Fruit fly (Drosophila melanogaster) whole organism, embryonic: ENCODE data around the gene CG10996.
A peak's percentile ranks its signal among the peaks of the same experiment; 100 is the strongest.

Experiments
- ATbp ChIP-seq: fragments of 200-800 bp; sonication (Bioruptor generic); optimal IDR thresholded peaks from 2 replicates; lab custom pipeline; 2017; ENCODE audit warnings: missing biosample characterization, mild to moderate bottlenecking, missing genetic modification characterization, missing genetic modification reagents
- CG11398 ChIP-seq: fragments of 200-800 bp; sonication (Bioruptor generic); optimal IDR thresholded peaks from 2 replicates; lab custom pipeline; 2016; ENCODE audit warnings: missing biosample characterization, missing genetic modification characterization
- CG11504 ChIP-seq: fragments of 200-800 bp; sonication (Bioruptor generic); optimal IDR thresholded peaks from 3 replicates; lab custom pipeline; 2019; ENCODE audit warnings: missing biosample characterization, mild to moderate bottlenecking, missing genetic modification characterization, moderate library complexity
- CG11696 ChIP-seq: fragments of 200-800 bp; sonication (Bioruptor generic); IDR thresholded peaks from 2 replicates; pipeline ENCODE4 v1.3.6; 2022; ENCODE audit warnings: missing biosample characterization, missing genetic modification characterization
- CG15514 ChIP-seq: fragments of 200-800 bp; sonication (Bioruptor generic); optimal IDR thresholded peaks from 3 replicates; lab custom pipeline; 2017; ENCODE audit warnings: missing biosample characterization, missing genetic modification characterization, mild to moderate bottlenecking, moderate library complexity, missing genetic modification reagents
- CG16863 ChIP-seq: fragments of 200-800 bp; sonication (Bioruptor generic); optimal IDR thresholded peaks from 3 replicates; lab custom pipeline; 2016; ENCODE audit warnings: missing biosample characterization, missing genetic modification characterization
- CG3065 ChIP-seq: fragments of 200-800 bp; sonication (Bioruptor generic); optimal IDR thresholded peaks from 2 replicates; lab custom pipeline; 2016; ENCODE audit warnings: missing biosample characterization, missing genetic modification characterization
- CG31441 ChIP-seq: fragments of 200-800 bp; sonication (Bioruptor generic); IDR thresholded peaks from 2 replicates; pipeline ENCODE4 v1.3.6; 2022; ENCODE audit warnings: missing biosample characterization, missing genetic modification characterization
- CG33557 ChIP-seq: fragments of 200-800 bp; sonication (Bioruptor generic); optimal IDR thresholded peaks from 2 replicates; lab custom pipeline; 2019; ENCODE audit warnings: missing biosample characterization, mild to moderate bottlenecking, missing genetic modification characterization, moderate library complexity
- CG34422 ChIP-seq: fragments of 200-800 bp; sonication (Bioruptor generic); IDR thresholded peaks from 3 replicates; pipeline ENCODE4 v1.3.6; 2022; ENCODE audit warnings: missing biosample characterization, missing genetic modification characterization
- CG3995 ChIP-seq: fragments of 200-800 bp; sonication (Bioruptor generic); optimal IDR thresholded peaks from 3 replicates; lab custom pipeline; 2016; ENCODE audit warnings: missing biosample characterization, missing genetic modification characterization
- CG4328 ChIP-seq: fragments of 200-800 bp; sonication (Bioruptor generic); optimal IDR thresholded peaks from 3 replicates; lab custom pipeline; 2017; ENCODE audit warnings: missing biosample characterization, missing genetic modification reagents, missing genetic modification characterization
- CG4617 ChIP-seq: fragments of 200-800 bp; sonication (Bioruptor generic); optimal IDR thresholded peaks from 3 replicates; lab custom pipeline; 2016; ENCODE audit warnings: missing biosample characterization, missing genetic modification characterization, borderline replicate concordance
- CG6654 ChIP-seq: fragments of 200-800 bp; sonication (Bioruptor generic); optimal IDR thresholded peaks from 2 replicates; lab custom pipeline; 2017; ENCODE audit warnings: missing biosample characterization, mild to moderate bottlenecking, missing genetic modification characterization
- CG6813 ChIP-seq: fragments of 200-800 bp; sonication (Bioruptor generic); optimal IDR thresholded peaks from 2 replicates; lab custom pipeline; 2017; ENCODE audit warnings: missing biosample characterization, missing genetic modification characterization, mild to moderate bottlenecking, moderate library complexity, missing genetic modification reagents
- CG8359 ChIP-seq: fragments of 200-800 bp; sonication (Bioruptor generic); optimal IDR thresholded peaks from 2 replicates; lab custom pipeline; 2017; ENCODE audit warnings: missing biosample characterization, mild to moderate bottlenecking, missing genetic modification characterization, borderline replicate concordance
- CG9609 ChIP-seq: fragments of 200-800 bp; sonication (Bioruptor generic); optimal IDR thresholded peaks from 3 replicates; lab custom pipeline; 2016; ENCODE audit warnings: missing biosample characterization, missing genetic modification characterization
- CG9727 ChIP-seq: fragments of 200-800 bp; sonication (Bioruptor generic); optimal IDR thresholded peaks from 3 replicates; lab custom pipeline; 2017; ENCODE audit warnings: missing biosample characterization, mild to moderate bottlenecking, missing genetic modification characterization
- CHES-1-like ChIP-seq: fragments of 200-800 bp; sonication (Bioruptor generic); optimal IDR thresholded peaks from 2 replicates; lab custom pipeline; 2016; ENCODE audit warnings: missing biosample characterization, missing genetic modification characterization
- Deaf1 ChIP-seq: fragments of 200-800 bp; optimal IDR thresholded peaks from 3 replicates; lab custom pipeline; 2019; ENCODE audit warnings: missing biosample characterization, mild to moderate bottlenecking, missing genetic modification characterization, moderate library complexity
- Dll ChIP-seq: fragments of 200-800 bp; sonication (Bioruptor generic); IDR thresholded peaks from 4 replicates; pipeline ENCODE4 v1.3.6; 2022; ENCODE audit warnings: missing biosample characterization, missing genetic modification characterization; ENCODE audit not compliant: partially characterized antibody
- H2.0 ChIP-seq: fragments of 200-800 bp; sonication (Bioruptor generic); IDR thresholded peaks from 2 replicates; pipeline ENCODE4 v1.3.6; 2022; ENCODE audit warnings: missing biosample characterization, missing genetic modification characterization
- HHEX ChIP-seq: fragments of 200-800 bp; sonication (Bioruptor generic); optimal IDR thresholded peaks from 3 replicates; lab custom pipeline; 2017; ENCODE audit warnings: missing biosample characterization, mild to moderate bottlenecking, missing genetic modification characterization, missing genetic modification reagents
- HmgD ChIP-seq: fragments of 200-800 bp; sonication (Bioruptor generic); optimal IDR thresholded peaks from 3 replicates; lab custom pipeline; 2016; ENCODE audit warnings: missing biosample characterization, missing genetic modification characterization
- Side ChIP-seq: fragments of 200-800 bp; sonication (Bioruptor generic); optimal IDR thresholded peaks from 2 replicates; lab custom pipeline; 2016; ENCODE audit warnings: missing biosample characterization, missing genetic modification characterization
- Usf ChIP-seq: fragments of 200-800 bp; sonication (Bioruptor generic); optimal IDR thresholded peaks from 2 replicates; lab custom pipeline; 2017; ENCODE audit warnings: missing genotype, missing biosample characterization, missing genetic modification characterization
- ato ChIP-seq: fragments of 200-800 bp; sonication (Bioruptor generic); IDR thresholded peaks from 2 replicates; pipeline ENCODE4 v1.3.6; 2022; ENCODE audit warnings: missing biosample characterization, missing genetic modification characterization; ENCODE audit not compliant: partially characterized antibody
- bcd ChIP-seq: fragments of 200-800 bp; sonication (Bioruptor generic); optimal IDR thresholded peaks from 2 replicates; lab custom pipeline; 2017; ENCODE audit warnings: missing biosample characterization, mild to moderate bottlenecking, missing genetic modification characterization
- bowl ChIP-seq: fragments of 200-800 bp; sonication (Bioruptor generic); IDR thresholded peaks from 2 replicates; pipeline ENCODE4 v1.3.6; 2022; ENCODE audit warnings: missing biosample characterization, missing genetic modification characterization
- crc ChIP-seq: fragments of 200-800 bp; sonication (Bioruptor generic); optimal IDR thresholded peaks from 2 replicates; lab custom pipeline; 2016; ENCODE audit warnings: missing biosample characterization, missing genetic modification characterization
- dan ChIP-seq: fragments of 200-800 bp; sonication (Bioruptor generic); IDR thresholded peaks from 2 replicates; pipeline ENCODE4 v1.3.6; 2022; ENCODE audit warnings: missing biosample characterization, missing genetic modification characterization
- dati ChIP-seq: fragments of 200-800 bp; sonication (Bioruptor generic); IDR thresholded peaks from 2 replicates; pipeline ENCODE4 v1.3.6; 2022; ENCODE audit warnings: missing biosample characterization, missing genetic modification characterization
- esg ChIP-seq: fragments of 200-800 bp; sonication (Bioruptor generic); conservative IDR thresholded peaks from 2 replicates; pipeline ENCODE4 v1.3.6; 2022; ENCODE audit warnings: missing biosample characterization, missing genetic modification characterization
- fd3F ChIP-seq: fragments of 200-800 bp; sonication (Bioruptor generic); optimal IDR thresholded peaks from 2 replicates; lab custom pipeline; 2018; ENCODE audit warnings: missing biosample characterization, mild to moderate bottlenecking, missing genetic modification characterization, moderate library complexity
- fru ChIP-seq: fragments of >200 bp; optimal IDR thresholded peaks from 2 replicates; lab custom pipeline; 2017
- ham ChIP-seq: fragments of 200-800 bp; sonication (Bioruptor generic); IDR thresholded peaks from 2 replicates; pipeline ENCODE4 v1.3.6; 2022; ENCODE audit warnings: missing biosample characterization, missing genetic modification characterization
- hbn ChIP-seq: fragments of 200-800 bp; sonication (Bioruptor generic); IDR thresholded peaks from 2 replicates; pipeline ENCODE4 v1.3.6; 2022; ENCODE audit warnings: missing biosample characterization, missing genetic modification characterization; ENCODE audit not compliant: partially characterized antibody
- jumu ChIP-seq: fragments of 200-800 bp; sonication (Bioruptor generic); optimal IDR thresholded peaks from 3 replicates; lab custom pipeline; 2016; ENCODE audit warnings: missing biosample characterization, missing genetic modification characterization
- ken ChIP-seq: fragments of 200-800 bp; sonication (Bioruptor generic); IDR thresholded peaks from 3 replicates; pipeline ENCODE4 v1.3.6; 2022; ENCODE audit warnings: missing biosample characterization, missing genetic modification characterization
- nau ChIP-seq: fragments of 200-800 bp; sonication (Bioruptor generic); optimal IDR thresholded peaks from 3 replicates; lab custom pipeline; 2017; ENCODE audit warnings: missing biosample characterization, mild to moderate bottlenecking, missing genetic modification characterization, missing genetic modification reagents
- pfk ChIP-seq: fragments of 200-800 bp; sonication (Bioruptor generic); optimal IDR thresholded peaks from 2 replicates; lab custom pipeline; 2018; ENCODE audit warnings: missing biosample characterization, mild to moderate bottlenecking, missing genetic modification characterization, moderate library complexity
- prd ChIP-seq, 3 experiments: fragments of >200 bp in 2 of 3; fragments of 200-800 bp in 1 of 3; sonication (Bioruptor generic) in 1 of 3; optimal IDR thresholded peaks in 2 of 3; IDR thresholded peaks in 1 of 3; 2 replicates in 2 of 3; 3 replicates in 1 of 3; pipeline versions ENCODE4 v1.3.6 to Lab custom; 2017 to 2022; ENCODE audit warnings: missing biosample characterization in 1 of 3, missing genetic modification characterization in 1 of 3
- pros ChIP-seq: fragments of 200-800 bp; sonication (Bioruptor generic); optimal IDR thresholded peaks from 3 replicates; lab custom pipeline; 2019; ENCODE audit warnings: missing biosample characterization, mild to moderate bottlenecking, missing genetic modification characterization, moderate library complexity
- run ChIP-seq: fragments of 200-800 bp; sonication (Bioruptor generic); optimal IDR thresholded peaks from 3 replicates; lab custom pipeline; 2018; ENCODE audit warnings: missing biosample characterization, mild to moderate bottlenecking, missing genetic modification characterization
- sens ChIP-seq: fragments of 200-800 bp; sonication (Bioruptor generic); peaks from one replicate; lab custom pipeline; 2016; ENCODE audit warnings: missing biosample characterization, missing genetic modification characterization
- shn ChIP-seq: fragments of 200-800 bp; sonication (Bioruptor generic); optimal IDR thresholded peaks from 3 replicates; lab custom pipeline; 2016; ENCODE audit warnings: missing biosample characterization, missing genetic modification characterization
- sna ChIP-seq: fragments of 200-800 bp; sonication (Bioruptor generic); IDR thresholded peaks from 2 replicates; pipeline ENCODE4 v1.3.6; 2022; ENCODE audit warnings: missing biosample characterization, missing genetic modification characterization; ENCODE audit not compliant: partially characterized antibody
- tio ChIP-seq: fragments of 200-800 bp; sonication (Bioruptor generic); optimal IDR thresholded peaks from 2 replicates; lab custom pipeline; 2017; ENCODE audit warnings: missing biosample characterization, missing genetic modification characterization, inconsistent platforms
- vnd ChIP-seq: fragments of 200-800 bp; sonication (Bioruptor generic); IDR thresholded peaks from 3 replicates; pipeline ENCODE4 v1.3.6; 2022; ENCODE audit warnings: missing biosample characterization, missing genetic modification characterization; ENCODE audit not compliant: partially characterized antibody
- wor ChIP-seq: fragments of 200-800 bp; sonication (Bioruptor generic); IDR thresholded peaks from 2 replicates; pipeline ENCODE4 v1.3.6; 2022; ENCODE audit warnings: missing biosample characterization, missing genetic modification characterization

Gene CG10996

dm6 chrX:13838892-13839291 lies 41.5 kb upstream of the CG10996 start (continued):
- TF ChIP-seq CG9609 (GFP tag; lab: Kevin White, UChicago), result peak; percentile 70
- peak; percentile 43 for TF ChIP-seq CG3995
- peak; percentile 50 for TF ChIP-seq run (tag; lab: Kevin White, UChicago)
- peak; percentile 12 for TF ChIP-seq Deaf1 (tag; lab: Kevin White, UChicago)
- peak; percentile 21; the same call in 1 of the 2 replicates for TF ChIP-seq ham
- no peak for TF ChIP-seq CG33557 (GFP tag; lab: Kevin White, UChicago)
- no peak for TF ChIP-seq sna
- peak; percentile 53 for TF ChIP-seq CG16863
- TF ChIP-seq CG11696 (GFP tag; lab: Robert Waterston, UW), result no peak
- TF ChIP-seq jumu (GFP tag; lab: Kevin White, UChicago), result peak; percentile 70
- peak; percentile 70 for TF ChIP-seq ken (GFP tag; lab: Robert Waterston, UW)
- peak; percentile 70 for TF ChIP-seq Side (GFP tag; lab: Kevin White, UChicago)
- peak; percentile 56 for TF ChIP-seq shn (GFP tag; lab: Kevin White, UChicago)
- TF ChIP-seq dati, result peak; percentile 69
- peak; percentile 80 for TF ChIP-seq H2.0
- peak; percentile 78 for TF ChIP-seq bcd (GFP tag; lab: Kevin White, UChicago)
- TF ChIP-seq crc, result peak; percentile 59
- peak; percentile 76 for TF ChIP-seq CG34422 (GFP tag; lab: Robert Waterston, UW)
- TF ChIP-seq esg (GFP tag; lab: Robert Waterston, UW), result peak; percentile 63
- peak; percentile 62 for TF ChIP-seq CHES-1-like (GFP tag; lab: Kevin White, UChicago)
- TF ChIP-seq CG6813, result peak; percentile 64
- TF ChIP-seq CG8359 (GFP tag; lab: Kevin White, UChicago), result peak; percentile 1
- TF ChIP-seq vnd, result no peak
- no peak for TF ChIP-seq Dll (GFP tag; lab: Robert Waterston, UW)
- peak; percentile 49 for TF ChIP-seq CG6654
- TF ChIP-seq fd3F (GFP tag; lab: Kevin White, UChicago), result peak; percentile 13
- 0 out of 2 replicates have a peak, but pooled peaks have one; percentile 23 for TF ChIP-seq bowl (GFP tag; lab: Robert Waterston, UW)
- TF ChIP-seq CG11504 (tag; lab: Kevin White, UChicago), result peak; percentile 85
- TF ChIP-seq CG31441 (GFP tag; lab: Robert Waterston, UW), result peak; percentile 79
- TF ChIP-seq sens, result peak; percentile 97
- peak; percentile 32 for TF ChIP-seq HmgD
- no peak for TF ChIP-seq CG4328 (GFP tag; lab: Kevin White, UChicago)
- peak; percentile 17 for TF ChIP-seq CG4617
- peak; percentile 64 for TF ChIP-seq CG9727 (GFP tag; lab: Kevin White, UChicago)
- no peak for TF ChIP-seq hbn (GFP tag; lab: Robert Waterston, UW)
- no peak for TF ChIP-seq CG3065 (GFP tag; lab: Kevin White, UChicago)
- TF ChIP-seq dan (GFP tag; lab: Robert Waterston, UW), result peak; percentile 44; the same call in 1 of the 2 replicates
- no peak for TF ChIP-seq prd (optimal IDR thresholded peaks at IDR 0.05; lab: Kevin White, UChicago)
- peak; percentile 87 for TF ChIP-seq prd (GFP tag; IDR thresholded peaks at IDR 0.05; lab: Robert Waterston, UW)
- TF ChIP-seq tio (GFP tag; lab: Kevin White, UChicago), result peak; percentile 49
- no peak for TF ChIP-seq CG11398
- peak; percentile 83 for TF ChIP-seq ATbp (GFP tag; lab: Kevin White, UChicago)
- peak; percentile 76 for TF ChIP-seq HHEX (GFP tag; lab: Kevin White, UChicago)
- TF ChIP-seq Usf (GFP tag; lab: Kevin White, UChicago), result peak; percentile 58
- TF ChIP-seq CG15514 (GFP tag; lab: Kevin White, UChicago), result peak; percentile 50
- peak; percentile 71 for TF ChIP-seq wor (GFP tag; lab: Robert Waterston, UW)
- peak; percentile 68 for TF ChIP-seq nau (GFP tag; lab: Kevin White, UChicago)
- TF ChIP-seq pfk (GFP tag; lab: Kevin White, UChicago), result no peak
- no peak for TF ChIP-seq pros (GFP tag; lab: Kevin White, UChicago)
- no peak for TF ChIP-seq fru (lab: Kevin White, UChicago)
- TF ChIP-seq ato (GFP tag; lab: Robert Waterston, UW), result no peak
